Worm (Caenorhabditis elegans) whole organism, early embryonic: Measurements from ENCODE around the gene npr-9.

ENCODE experiments used
- ama-1 ChIP-seq: fragments of 150-350 bp; optimal IDR thresholded peaks from 2 replicates; lab custom pipeline; 2014
- sea-1 ChIP-seq: fragments of 200-800 bp; sonication (Bioruptor generic); conservative IDR thresholded peaks from 2 replicates; pipeline ENCODE4 v1.3.6; 2022; ENCODE audit warnings: missing genetic modification characterization, missing compliant biosample characterization

DNA sequence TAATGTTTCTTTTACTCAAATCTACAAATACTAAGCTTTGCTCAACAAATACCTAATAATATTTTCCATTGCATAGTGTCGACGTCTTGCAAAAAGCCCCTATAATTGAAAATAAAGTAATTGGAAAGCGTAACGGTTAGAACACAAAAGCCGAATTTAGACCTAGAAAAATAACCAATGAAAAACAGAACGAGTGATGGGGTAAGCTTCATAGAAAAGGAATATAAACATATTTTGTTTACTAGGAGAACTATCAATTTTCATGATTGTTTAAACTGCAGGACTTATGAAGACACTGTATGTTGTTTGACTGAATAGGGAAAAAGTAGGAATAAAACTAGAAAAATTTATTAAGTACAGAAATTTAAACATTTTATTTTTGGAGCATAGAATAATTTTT, 43.3 kb upstream of the npr-9 start, which contains the start of gene F38B2.3:
- TF ChIP-seq ama-1 (lab: Kevin White, UChicago) (no peak), sea-1 (GFP tag; lab: Robert Waterston, UW) (no peak)
